Fruit fly (Drosophila melanogaster): ENCODE measurements around the gene eRF1.

DNA sequence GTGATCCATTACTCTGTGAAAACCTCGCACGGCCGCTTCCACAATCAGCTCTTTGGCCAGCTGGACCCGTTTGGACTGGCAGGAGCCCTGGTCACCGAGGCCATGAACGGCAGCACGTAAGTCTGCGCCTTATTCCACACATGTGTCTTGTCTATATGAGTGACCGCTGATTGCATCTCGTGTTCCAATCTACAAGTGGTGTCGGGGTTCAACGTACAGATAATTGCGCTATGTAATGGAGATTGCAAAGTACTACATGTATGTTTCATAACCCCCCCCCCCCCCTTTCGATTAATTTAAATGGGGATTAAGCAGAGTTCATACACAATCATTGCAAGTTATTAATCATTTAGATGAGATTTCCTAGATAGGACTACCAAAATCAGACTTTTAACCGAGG lies 6.7 kb downstream of the eRF1 start:
- TF ChIP-seq Sin3A (optimal IDR thresholded peaks at IDR 0.05) = no peak
- TF ChIP-seq Tbp (GFP tag; optimal IDR thresholded peaks at IDR 0.05) = no peak
- TF ChIP-seq dysf (GFP tag; IDR thresholded peaks at IDR 0.05) = no peak

All from whole organism, embryonic.